Fruit fly (Drosophila melanogaster) whole organism, wandering third instar larva: ENCODE data around the gene Mvl.

Experiments
- Dfd ChIP-seq: fragments of >200 bp; optimal IDR thresholded peaks from 2 replicates; lab custom pipeline; 2017; ENCODE audit warnings: missing biosample characterization, missing genetic modification characterization
- Vsx2 ChIP-seq: fragments of 200-300, 225-300 bp; sonication (Bioruptor generic); optimal IDR thresholded peaks from 2 replicates; lab custom pipeline; 2018; ENCODE audit warnings: missing biosample characterization, missing genetic modification characterization; ENCODE audit not compliant: partially characterized antibody
- fru ChIP-seq: fragments of 200-800 bp; sonication (Bioruptor generic); optimal IDR thresholded peaks from 3 replicates; lab custom pipeline; 2016; ENCODE audit warnings: missing biosample characterization, mild to moderate bottlenecking, missing genetic modification characterization
- psq ChIP-seq: fragments of 200-800 bp; sonication (Bioruptor generic); optimal IDR thresholded peaks from 3 replicates; lab custom pipeline; 2017; ENCODE audit warnings: missing biosample characterization, mild to moderate bottlenecking, missing genetic modification characterization, moderate library complexity
- usp ChIP-seq: fragments of >200 bp; optimal IDR thresholded peaks from 2 replicates; lab custom pipeline; 2017; ENCODE audit warnings: missing biosample characterization, missing genetic modification characterization

DNA sequence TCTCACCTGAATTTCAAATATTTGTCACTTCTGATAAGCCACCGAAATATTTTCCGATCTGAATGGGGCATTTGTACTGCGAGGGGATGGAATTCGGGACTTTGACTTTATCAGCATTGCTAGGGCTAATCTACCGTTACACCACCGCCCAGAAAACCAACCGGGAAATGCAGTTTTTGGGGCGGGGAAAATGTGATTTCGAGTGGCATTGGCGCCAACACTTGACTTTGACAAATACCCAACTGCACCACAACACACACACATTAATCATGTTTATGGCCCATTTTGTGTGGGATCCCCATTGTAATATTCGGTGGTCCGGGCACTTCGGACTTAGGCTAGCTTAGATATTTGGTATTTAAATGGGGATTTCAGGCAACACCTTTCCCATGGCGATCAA lies 18.4 kb upstream of the Mvl start:
- TF ChIP-seq Vsx2, result no peak
- no peak for TF ChIP-seq fru
- TF ChIP-seq psq, result no peak
- no peak for TF ChIP-seq Dfd (GFP tag; lab: Kevin White, UChicago)
- TF ChIP-seq usp (GFP tag; lab: Kevin White, UChicago), result no peak
